Worm (Caenorhabditis elegans) whole organism, midembryonic: ENCODE measurements around the gene hdl-1.

ENCODE experiments used
- T22C8.4 ChIP-seq: fragments of 200-800 bp; sonication (Bioruptor generic); IDR thresholded peaks from 2 replicates; pipeline ENCODE4 v1.3.6; 2022; ENCODE audit warnings: missing genetic modification characterization, missing compliant biosample characterization
- flt-1 ChIP-seq: fragments of 200-800 bp; sonication (Bioruptor generic); IDR thresholded peaks from 2 replicates; pipeline ENCODE4 v1.3.6; 2022; ENCODE audit warnings: missing genetic modification characterization, missing compliant biosample characterization
- ztf-29 ChIP-seq: fragments of 200-800 bp; sonication (Bioruptor generic); IDR thresholded peaks from 2 replicates; pipeline ENCODE4 v1.3.6; 2022; ENCODE audit warnings: missing genetic modification reagents, missing genetic modification characterization, missing compliant biosample characterization

hdl-1 gene

DNA sequence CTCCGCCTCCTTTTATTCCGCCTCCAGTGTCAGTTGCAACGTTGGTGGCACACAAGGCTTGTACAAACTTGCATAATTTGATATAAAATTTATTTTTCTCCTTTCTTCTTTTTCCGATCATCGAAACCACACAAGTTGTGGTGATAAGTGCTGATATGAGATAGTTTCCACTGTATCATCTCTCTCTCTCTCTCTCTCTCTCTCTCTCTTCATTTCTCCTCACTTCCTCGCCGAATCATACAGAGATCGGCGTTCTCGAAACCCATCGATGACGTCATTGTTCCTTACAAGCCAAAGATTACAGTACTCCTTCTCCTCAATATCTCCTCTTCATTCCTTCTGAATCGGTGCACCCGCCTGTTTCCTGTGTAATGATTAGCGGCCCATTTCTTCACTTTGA is 50.3 kb downstream of the hdl-1 start, which contains the start of gene nhr-43:
TSS of gene nhr-43 (plus strand) at position 233 of the 400 bp plus-strand sequence.
- no peak for TF ChIP-seq ztf-29 (GFP tag; lab: Robert Waterston, UW)

DNA sequence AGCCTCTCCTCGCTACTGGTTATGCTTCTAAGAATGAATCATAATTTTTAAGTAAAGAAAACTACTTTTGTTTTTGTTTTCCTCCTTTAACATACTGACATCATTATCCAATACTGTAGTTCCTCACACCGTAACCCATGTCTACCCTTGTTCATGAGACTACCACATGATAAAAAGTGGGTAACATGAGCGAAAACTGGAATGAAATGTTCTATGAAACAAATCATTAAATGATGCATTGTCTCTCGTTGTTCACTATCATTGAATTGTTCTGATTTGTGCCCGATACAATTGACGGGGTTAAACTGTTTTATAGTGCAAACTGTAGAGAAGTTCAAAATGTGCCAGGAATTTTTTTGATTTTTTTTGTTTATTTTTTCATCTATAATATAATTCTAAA is 51.9 kb downstream of the hdl-1 start:
- TF ChIP-seq flt-1 (no peak), T22C8.4 (GFP tag; lab: Robert Waterston, UW) (no peak)
